Fruit fly (Drosophila melanogaster) whole organism, pupa: ENCODE measurements around the gene Rel.

Experiments used
- CG13204 ChIP-seq: fragments of 200-800 bp; sonication (Bioruptor generic); optimal IDR thresholded peaks from 2 replicates; lab custom pipeline; 2018; ENCODE audit warnings: missing biosample characterization, mild to moderate bottlenecking, missing genetic modification characterization, moderate library complexity
- CG15710 ChIP-seq: fragments of 200-800 bp; sonication (Bioruptor generic); optimal IDR thresholded peaks from 2 replicates; lab custom pipeline; 2018; ENCODE audit warnings: missing biosample characterization, mild to moderate bottlenecking, missing genetic modification characterization, moderate library complexity
- CG4496 ChIP-seq: fragments of 200-800 bp; sonication (Bioruptor generic); IDR thresholded peaks from 3 replicates; pipeline ENCODE4 v1.3.6; 2022; ENCODE audit warnings: missing biosample characterization, missing genetic modification characterization
- D1 ChIP-seq: fragments of 200-800 bp; sonication (Bioruptor generic); optimal IDR thresholded peaks from 2 replicates; lab custom pipeline; 2018; ENCODE audit warnings: missing biosample characterization, mild to moderate bottlenecking, missing genetic modification characterization, moderate library complexity
- Snoo ChIP-seq: fragments of 200-800 bp; sonication (Bioruptor generic); optimal IDR thresholded peaks from 3 replicates; lab custom pipeline; 2017; ENCODE audit warnings: missing biosample characterization, mild to moderate bottlenecking, missing genetic modification characterization, inconsistent platforms
- fd96Ca ChIP-seq: fragments of 200-800 bp; sonication (Bioruptor generic); IDR thresholded peaks from 3 replicates; pipeline ENCODE4 v1.3.6; 2022; ENCODE audit warnings: missing biosample characterization, missing genetic modification characterization
- gl ChIP-seq: fragments of 200-800 bp; sonication (Bioruptor generic); optimal IDR thresholded peaks from 2 replicates; lab custom pipeline; 2018; ENCODE audit warnings: missing biosample characterization, mild to moderate bottlenecking, missing genetic modification characterization
- rn ChIP-seq: fragments of 200-800 bp; sonication (Bioruptor generic); IDR thresholded peaks from 2 replicates; pipeline ENCODE4 v1.3.6; 2022; ENCODE audit warnings: missing biosample characterization, missing genetic modification characterization

DNA sequence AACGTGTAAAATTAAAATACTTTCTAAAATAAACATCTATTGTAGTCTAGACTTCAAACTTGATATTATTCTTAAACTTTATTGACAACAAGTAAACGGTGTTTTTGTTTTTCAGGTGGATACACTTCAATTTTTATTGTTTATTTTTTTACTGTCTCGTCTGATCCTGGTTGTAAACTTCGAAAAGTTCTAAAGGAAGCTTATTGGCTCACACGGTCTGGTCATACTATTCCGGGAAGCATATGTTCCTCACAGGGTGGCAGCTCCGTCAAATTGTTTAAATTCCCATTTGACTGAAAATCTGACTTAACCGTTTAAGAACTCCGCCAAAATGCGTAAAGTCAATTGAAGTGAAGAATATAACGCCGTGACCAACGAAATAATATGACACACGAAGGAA lies 39.6 kb downstream of the Rel start, which contains the start of gene CG11983:
- TF ChIP-seq CG15710, result peak; percentile 26
- peak; percentile 1 for TF ChIP-seq gl (tag; lab: Kevin White, UChicago)
- no peak for TF ChIP-seq D1 (tag; lab: Kevin White, UChicago)
- no peak for TF ChIP-seq CG13204 (GFP tag; lab: Kevin White, UChicago)
- TF ChIP-seq fd96Ca (GFP tag; lab: Robert Waterston, UW), result no peak
- TF ChIP-seq rn, result no peak
- no peak for TF ChIP-seq Snoo (tag; lab: Kevin White, UChicago)
- no peak for TF ChIP-seq CG4496 (GFP tag; lab: Robert Waterston, UW)
